Fruit fly (Drosophila melanogaster) whole organism, embryonic: ENCODE results near the gene CG46042.

Experiments
- Awh ChIP-seq: fragments of 200-800 bp; sonication (Bioruptor generic); IDR thresholded peaks from 2 replicates; pipeline ENCODE4, ENCODE4 v1.3.6; 2022; ENCODE audit warnings: missing biosample characterization, missing genetic modification characterization
- B-H1 ChIP-seq: fragments of 200-800 bp; sonication (Bioruptor generic); IDR thresholded peaks from 3 replicates; pipeline ENCODE4 v1.3.6; 2022; ENCODE audit warnings: missing biosample characterization, missing genetic modification characterization
- Bdp1 ChIP-seq: fragments of 200-800 bp; sonication (Bioruptor generic); optimal IDR thresholded peaks from 3 replicates; lab custom pipeline; 2016; ENCODE audit warnings: missing biosample characterization, missing genetic modification characterization
- CG10267 ChIP-seq: fragments of 200-800 bp; sonication (Bioruptor generic); optimal IDR thresholded peaks from 2 replicates; lab custom pipeline; 2018; ENCODE audit warnings: missing biosample characterization, mild to moderate bottlenecking, missing genetic modification characterization, moderate library complexity
- CG10654 ChIP-seq: fragments of 200-800 bp; sonication (Bioruptor generic); optimal IDR thresholded peaks from 2 replicates; lab custom pipeline; 2016; ENCODE audit warnings: missing biosample characterization, missing genetic modification characterization
- CG11723 ChIP-seq: fragments of 200-800 bp; sonication (Bioruptor generic); optimal IDR thresholded peaks from 2 replicates; lab custom pipeline; 2017; ENCODE audit warnings: missing biosample characterization, mild to moderate bottlenecking, missing genetic modification characterization
- CG12236 ChIP-seq: fragments of 200-800 bp; sonication (Bioruptor generic); optimal IDR thresholded peaks from 2 replicates; lab custom pipeline; 2016; ENCODE audit warnings: missing biosample characterization, missing genetic modification characterization
- CG12659 ChIP-seq: fragments of 200-800 bp; sonication (Bioruptor generic); optimal IDR thresholded peaks from 3 replicates; lab custom pipeline; 2017; ENCODE audit warnings: mild to moderate bottlenecking, missing biosample characterization, missing genetic modification reagents, missing genetic modification characterization
- CG12744 ChIP-seq: fragments of 200-800 bp; sonication (Bioruptor generic); optimal IDR thresholded peaks from 2 replicates; lab custom pipeline; 2016; ENCODE audit warnings: missing biosample characterization, missing genetic modification characterization
- CG13424 ChIP-seq: fragments of 200-800 bp; sonication (Bioruptor generic); optimal IDR thresholded peaks from 2 replicates; lab custom pipeline; 2019; ENCODE audit warnings: missing biosample characterization, mild to moderate bottlenecking, missing genetic modification characterization, moderate library complexity
- CG15269 ChIP-seq: fragments of 200-800 bp; sonication (Bioruptor generic); optimal IDR thresholded peaks from 2 replicates; lab custom pipeline; 2018; ENCODE audit warnings: missing biosample characterization, mild to moderate bottlenecking, missing genetic modification characterization, moderate library complexity
- CG15601 ChIP-seq: fragments of 200-800 bp; sonication (Bioruptor generic); optimal IDR thresholded peaks from 3 replicates; lab custom pipeline; 2019; ENCODE audit warnings: missing biosample characterization, mild to moderate bottlenecking, missing genetic modification characterization, moderate library complexity
- CG2116 ChIP-seq: fragments of 200-800 bp; sonication (Bioruptor generic); optimal IDR thresholded peaks from 3 replicates; lab custom pipeline; 2018; ENCODE audit warnings: missing biosample characterization, mild to moderate bottlenecking, missing genetic modification characterization
- CG2889 ChIP-seq: fragments of 200-800 bp; sonication (Bioruptor generic); IDR thresholded peaks from 3 replicates; pipeline ENCODE4 v1.3.6; 2022; ENCODE audit warnings: missing biosample characterization, missing genetic modification characterization
- CG3065 ChIP-seq: fragments of 200-800 bp; sonication (Bioruptor generic); optimal IDR thresholded peaks from 2 replicates; lab custom pipeline; 2016; ENCODE audit warnings: missing biosample characterization, missing genetic modification characterization
- CG31388 ChIP-seq: fragments of 200-800 bp; sonication (Bioruptor generic); optimal IDR thresholded peaks from 2 replicates; lab custom pipeline; 2016; ENCODE audit warnings: missing biosample characterization, missing genetic modification characterization
- CG32532 ChIP-seq: fragments of 200-800 bp; sonication (Bioruptor generic); IDR thresholded peaks from 2 replicates; pipeline ENCODE4 v1.3.6; 2022; ENCODE audit warnings: missing biosample characterization, missing genetic modification characterization
- CG3995 ChIP-seq: fragments of 200-800 bp; sonication (Bioruptor generic); optimal IDR thresholded peaks from 3 replicates; lab custom pipeline; 2016; ENCODE audit warnings: missing biosample characterization, missing genetic modification characterization
- CG4424 ChIP-seq: fragments of 200-800 bp; sonication (Bioruptor generic); optimal IDR thresholded peaks from 3 replicates; lab custom pipeline; 2016; ENCODE audit warnings: missing biosample characterization, missing genetic modification characterization
- CG7745 ChIP-seq: fragments of 200-800 bp; sonication (Bioruptor generic); optimal IDR thresholded peaks from 2 replicates; lab custom pipeline; 2018; ENCODE audit warnings: missing biosample characterization, mild to moderate bottlenecking, missing genetic modification characterization, moderate library complexity
- CG7963 ChIP-seq: fragments of 200-800 bp; sonication (Bioruptor generic); IDR thresholded peaks from 3 replicates; pipeline ENCODE4 v1.3.6; 2022; ENCODE audit warnings: missing biosample characterization, missing genetic modification characterization; ENCODE audit not compliant: partially characterized antibody
- CG8765 ChIP-seq: fragments of 200-800 bp; sonication (Bioruptor generic); IDR thresholded peaks from 2 replicates; pipeline ENCODE4 v1.3.6; 2022; ENCODE audit warnings: missing biosample characterization, missing genetic modification characterization
- CG9797 ChIP-seq: fragments of 200-800 bp; sonication (Bioruptor generic); optimal IDR thresholded peaks from 3 replicates; lab custom pipeline; 2018; ENCODE audit warnings: missing biosample characterization, mild to moderate bottlenecking, missing genetic modification characterization
- D19B ChIP-seq: fragments of 200-800 bp; sonication (Bioruptor generic); optimal IDR thresholded peaks from 2 replicates; lab custom pipeline; 2017; ENCODE audit warnings: missing biosample characterization, mild to moderate bottlenecking, missing genetic modification characterization
- Drgx ChIP-seq: fragments of 200-800 bp; sonication (Bioruptor generic); IDR thresholded peaks from 2 replicates; pipeline ENCODE4 v1.3.6; 2022; ENCODE audit warnings: missing biosample characterization, missing genetic modification characterization
- Hmx ChIP-seq: fragments of 200-800 bp; sonication (Bioruptor generic); optimal IDR thresholded peaks from 2 replicates; lab custom pipeline; 2016; ENCODE audit warnings: missing biosample characterization, missing genetic modification characterization
- Max ChIP-seq: fragments of 200-800 bp; sonication (Bioruptor generic); optimal IDR thresholded peaks from 2 replicates; lab custom pipeline; 2016; ENCODE audit warnings: missing biosample characterization, mild to moderate bottlenecking, missing genetic modification characterization
- Meics ChIP-seq: fragments of 200-800 bp; sonication (Bioruptor generic); optimal IDR thresholded peaks from 2 replicates; lab custom pipeline; 2017; ENCODE audit warnings: missing biosample characterization, mild to moderate bottlenecking, missing genetic modification characterization
- Mes4 ChIP-seq: fragments of 200-800 bp; sonication (Bioruptor generic); optimal IDR thresholded peaks from 2 replicates; lab custom pipeline; 2016; ENCODE audit warnings: missing biosample characterization, missing genetic modification characterization
- Mrtf ChIP-seq: fragments of 200-800 bp; sonication (Bioruptor generic); IDR thresholded peaks from 3 replicates; pipeline ENCODE4 v1.3.6; 2022; ENCODE audit warnings: missing biosample characterization, missing genetic modification characterization
- Oaz ChIP-seq: fragments of 200-800 bp; sonication (Bioruptor generic); IDR thresholded peaks from 2 replicates; pipeline ENCODE4 v1.3.6; 2022; ENCODE audit warnings: missing biosample characterization, missing genetic modification characterization
- Ptx1 ChIP-seq: fragments of 200-800 bp; sonication (Bioruptor generic); IDR thresholded peaks from 2 replicates; pipeline ENCODE4 v1.3.6; 2022; ENCODE audit warnings: missing biosample characterization, missing genetic modification characterization
- Spps ChIP-seq: fragments of 200-800 bp; sonication (Bioruptor generic); optimal IDR thresholded peaks from 2 replicates; lab custom pipeline; 2018; ENCODE audit warnings: missing biosample characterization, mild to moderate bottlenecking, missing genetic modification characterization
- Vsx1 ChIP-seq: fragments of 200-800 bp; sonication (Bioruptor generic); optimal IDR thresholded peaks from 2 replicates; lab custom pipeline; 2017; ENCODE audit warnings: missing biosample characterization, mild to moderate bottlenecking, missing genetic modification characterization, missing genetic modification reagents
- amos ChIP-seq: fragments of 200-800 bp; sonication (Bioruptor generic); IDR thresholded peaks from 2 replicates; pipeline ENCODE4 v1.3.6; 2022; ENCODE audit warnings: missing biosample characterization, missing genetic modification characterization; ENCODE audit not compliant: partially characterized antibody
- az2 ChIP-seq: fragments of 200-800 bp; sonication (Bioruptor generic); optimal IDR thresholded peaks from 3 replicates; lab custom pipeline; 2016; ENCODE audit warnings: missing biosample characterization, missing genetic modification characterization
- caup ChIP-seq: fragments of 200-800 bp; sonication (Bioruptor generic); optimal IDR thresholded peaks from 3 replicates; lab custom pipeline; 2017; ENCODE audit warnings: missing biosample characterization, mild to moderate bottlenecking, missing genetic modification characterization, moderate library complexity; ENCODE audit not compliant: severe bottlenecking
- dimm ChIP-seq: fragments of 200-800 bp; sonication (Bioruptor generic); IDR thresholded peaks from 2 replicates; pipeline ENCODE4 v1.3.6; 2022; ENCODE audit warnings: missing biosample characterization, missing genetic modification characterization
- ewg ChIP-seq: fragments of 200-800 bp; sonication (Bioruptor generic); optimal IDR thresholded peaks from 3 replicates; lab custom pipeline; 2017; ENCODE audit warnings: mild to moderate bottlenecking, missing biosample characterization, missing genetic modification reagents, missing genetic modification characterization
- fru ChIP-seq: fragments of >200 bp; optimal IDR thresholded peaks from 2 replicates; lab custom pipeline; 2017
- mirr ChIP-seq: fragments of 200-800 bp; sonication (Bioruptor generic); optimal IDR thresholded peaks from 3 replicates; lab custom pipeline; 2018; ENCODE audit warnings: missing biosample characterization, mild to moderate bottlenecking, missing genetic modification characterization
- oc ChIP-seq: fragments of 200-800 bp; sonication (Bioruptor generic); optimal IDR thresholded peaks from 2 replicates; lab custom pipeline; 2018; ENCODE audit warnings: missing biosample characterization, mild to moderate bottlenecking, missing genetic modification characterization, moderate library complexity
- odd ChIP-seq: fragments of 200-800 bp; sonication (Bioruptor generic); optimal IDR thresholded peaks from 2 replicates; lab custom pipeline; 2017; ENCODE audit warnings: missing biosample characterization, mild to moderate bottlenecking, missing genetic modification characterization
- pfk ChIP-seq: fragments of 200-800 bp; sonication (Bioruptor generic); optimal IDR thresholded peaks from 2 replicates; lab custom pipeline; 2018; ENCODE audit warnings: missing biosample characterization, mild to moderate bottlenecking, missing genetic modification characterization, moderate library complexity
- phol ChIP-seq: fragments of 200-800 bp; sonication (Bioruptor generic); optimal IDR thresholded peaks from 3 replicates; lab custom pipeline; 2018; ENCODE audit warnings: missing biosample characterization, mild to moderate bottlenecking, missing genetic modification characterization, moderate library complexity
- pros ChIP-seq: fragments of 200-800 bp; sonication (Bioruptor generic); optimal IDR thresholded peaks from 3 replicates; lab custom pipeline; 2019; ENCODE audit warnings: missing biosample characterization, mild to moderate bottlenecking, missing genetic modification characterization, moderate library complexity
- ranshi ChIP-seq: fragments of 200-800 bp; sonication (Bioruptor generic); IDR thresholded peaks from 2 replicates; pipeline ENCODE4 v1.3.6; 2022; ENCODE audit warnings: missing biosample characterization, missing genetic modification characterization
- ro ChIP-seq: fragments of 200-800 bp; sonication (Bioruptor generic); IDR thresholded peaks from 2 replicates; pipeline ENCODE4 v1.3.6; 2022; ENCODE audit warnings: missing biosample characterization, missing genetic modification characterization
- sug ChIP-seq: fragments of 200-800 bp; optimal IDR thresholded peaks from 2 replicates; lab custom pipeline; 2019; ENCODE audit warnings: missing biosample characterization, mild to moderate bottlenecking, missing genetic modification characterization, moderate library complexity
- tll ChIP-seq, 2 experiments: fragments of 200-800 bp in 1 of 2; fragments of >200 bp in 1 of 2; sonication (Bioruptor generic) in 1 of 2; optimal IDR thresholded peaks; 2 replicates each; lab custom pipeline; 2017 to 2019; ENCODE audit warnings: missing biosample characterization in 2 of 2, missing genetic modification characterization in 2 of 2, mild to moderate bottlenecking in 1 of 2, moderate library complexity in 1 of 2
- trh ChIP-seq: fragments of 200-800 bp; sonication (Bioruptor generic); optimal IDR thresholded peaks from 2 replicates; lab custom pipeline; 2016; ENCODE audit warnings: missing biosample characterization, missing genetic modification characterization
- z ChIP-seq: fragments of 200-800 bp; sonication (Bioruptor generic); IDR thresholded peaks from 3 replicates; pipeline ENCODE4 v1.3.6; 2022; ENCODE audit warnings: missing biosample characterization, missing genetic modification characterization

Gene CG46042

dm6 chr3R:19924331-19924730, 17.9 kb downstream of the CG46042 start (continued):
- TF ChIP-seq CG8765 (GFP tag; lab: Robert Waterston, UW) (no peak), CG2116 (GFP tag; lab: Kevin White, UChicago) (no peak), CG2889 (GFP tag; lab: Robert Waterston, UW) (no peak), pros (GFP tag; lab: Kevin White, UChicago) (no peak), CG4424 (GFP tag; lab: Kevin White, UChicago) (no peak), caup (GFP tag; lab: Kevin White, UChicago) (peak; percentile 56), Mrtf (GFP tag; lab: Robert Waterston, UW) (no peak), ewg (GFP tag; lab: Kevin White, UChicago) (no peak), Oaz (GFP tag; lab: Robert Waterston, UW) (no peak), CG12659 (no peak), sug (tag; lab: Kevin White, UChicago) (no peak), D19B (GFP tag; lab: Kevin White, UChicago) (no peak), CG3995 (GFP tag; lab: Kevin White, UChicago) (peak; percentile 2), fru (lab: Kevin White, UChicago) (no peak), CG13424 (tag; lab: Kevin White, UChicago) (no peak), odd (GFP tag; lab: Kevin White, UChicago) (no peak), Mes4 (GFP tag; lab: Kevin White, UChicago) (no peak), trh (GFP tag; lab: Kevin White, UChicago) (no peak), CG12236 (no peak), tll (GFP tag; optimal IDR thresholded peaks at IDR 0.05; lab: Kevin White, UChicago) (no peak), Spps (tag; lab: Kevin White, UChicago) (no peak), amos (no peak), CG7963 (GFP tag; lab: Robert Waterston, UW) (no peak), ranshi (GFP tag; lab: Robert Waterston, UW) (no peak), dimm (GFP tag; lab: Robert Waterston, UW) (no peak), Awh (no peak), CG15269 (tag; lab: Kevin White, UChicago) (no peak), oc (tag; lab: Kevin White, UChicago) (no peak), Ptx1 (GFP tag; lab: Robert Waterston, UW) (no peak), Meics (GFP tag; lab: Kevin White, UChicago) (peak; percentile 49), CG32532 (no peak), CG12744 (GFP tag; lab: Kevin White, UChicago) (no peak), phol (tag; lab: Kevin White, UChicago) (no peak), Bdp1 (GFP tag; lab: Kevin White, UChicago) (no peak), z (GFP tag; lab: Robert Waterston, UW) (no peak), ro (GFP tag; lab: Robert Waterston, UW) (no peak), az2 (GFP tag; lab: Kevin White, UChicago) (no peak), CG7745 (tag; lab: Kevin White, UChicago) (no peak), CG3065 (GFP tag; lab: Kevin White, UChicago) (no peak), CG9797 (GFP tag; lab: Kevin White, UChicago) (no peak), Drgx (GFP tag; lab: Robert Waterston, UW) (no peak), pfk (GFP tag; lab: Kevin White, UChicago) (no peak), CG15601 (tag; lab: Kevin White, UChicago) (no peak), CG10267 (no peak), CG10654 (GFP tag; lab: Kevin White, UChicago) (no peak), Max (no peak), CG11723 (GFP tag; lab: Kevin White, UChicago) (no peak), B-H1 (GFP tag; lab: Robert Waterston, UW) (no peak), mirr (GFP tag; lab: Kevin White, UChicago) (peak; percentile 54), Vsx1 (GFP tag; lab: Kevin White, UChicago) (no peak), Hmx (GFP tag; lab: Kevin White, UChicago) (no peak), CG31388 (GFP tag; lab: Kevin White, UChicago) (no peak)
